Worm (Caenorhabditis elegans): ENCODE results near the gene K02C4.5.

ce11 chrII:8071801-8072544 lies 6.3 kb upstream of the K02C4.5 start:
- TF ChIP-seq aly-1 (tag; optimal IDR thresholded peaks at IDR 0.05) (no peak), hmg-4 (GFP tag; optimal IDR thresholded peaks at IDR 0.05) (no peak), ets-7 (tag; optimal IDR thresholded peaks at IDR 0.05) (no peak), ama-1 (optimal IDR thresholded peaks at IDR 0.05) (no peak), pes-1 (GFP tag; IDR thresholded peaks at IDR 0.05) (no peak), flt-1 (GFP tag; IDR thresholded peaks at IDR 0.05) (no peak), hnd-1 (tag; optimal IDR thresholded peaks at IDR 0.05) (no peak), scrt-1 (GFP tag; IDR thresholded peaks at IDR 0.05) (no peak), F13C5.2 (tag; optimal IDR thresholded peaks at IDR 0.05) (no peak), tbx-37 (GFP tag; conservative IDR thresholded peaks at IDR 0.05) (no peak), sea-1 (GFP tag; conservative IDR thresholded peaks at IDR 0.05) (no peak), ceh-36 (tag; optimal IDR thresholded peaks at IDR 0.05) (no peak), hmbx-1 (tag; optimal IDR thresholded peaks at IDR 0.05) (no peak)
